Worm (Caenorhabditis elegans) whole organism, L4/young adult: Measurements from ENCODE around the gene Y70G10A.3.

Experiments used
- W03F9.2 ChIP-seq: fragments of 150-350 bp; optimal IDR thresholded peaks from 2 replicates; lab custom pipeline; 2014; ENCODE audit warnings: missing biosample characterization, missing genetic modification characterization
- dao-5 ChIP-seq: sonication (generic microtip); optimal IDR thresholded peaks from 2 replicates; lab custom pipeline; 2016; ENCODE audit warnings: missing genotype, missing genetic modification characterization, moderate library complexity, missing compliant biosample characterization
- him-1 ChIP-seq: sonication (generic microtip); optimal IDR thresholded peaks from 2 replicates; lab custom pipeline; 2016; ENCODE audit warnings: missing genotype, missing genetic modification reagents, missing genetic modification characterization, missing compliant biosample characterization

DNA sequence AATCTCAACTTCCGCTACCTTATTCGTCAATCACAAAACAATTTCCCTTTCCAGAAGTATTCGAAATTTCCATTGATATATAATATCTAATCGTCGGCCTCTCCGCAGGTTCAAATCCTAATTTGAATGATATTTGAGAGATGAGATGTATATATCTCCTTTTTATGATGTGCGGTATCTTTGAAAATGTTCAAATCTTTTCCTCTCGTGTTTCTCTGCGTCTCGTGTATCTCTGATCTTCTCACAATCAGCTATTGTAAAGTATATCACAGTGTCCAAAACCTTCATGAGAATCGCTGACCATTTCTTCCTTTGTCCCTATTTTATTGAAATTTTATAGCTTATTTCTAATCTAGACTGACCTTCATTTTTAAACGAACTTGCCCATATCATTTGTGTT lies 50.9 kb downstream of the Y70G10A.3 start:
- TF ChIP-seq W03F9.2 (tag; lab: Kevin White, UChicago) (no peak), him-1 (tag; lab: Kevin White, UChicago) (no peak), dao-5 (tag; lab: Kevin White, UChicago) (no peak)
